Worm (Caenorhabditis elegans) whole organism, L1 larva: ENCODE results near the gene cpr-2.

ENCODE experiments used
- Y116A8C.19 ChIP-seq: sonication (generic microtip); optimal IDR thresholded peaks from 2 replicates; lab custom pipeline; 2016; ENCODE audit warnings: missing compliant biosample characterization, missing genetic modification characterization, borderline replicate concordance
- aly-2 ChIP-seq: fragments of 150-350 bp; optimal IDR thresholded peaks from 2 replicates; lab custom pipeline; 2014; ENCODE audit warnings: missing biosample characterization, missing genetic modification characterization
- blmp-1 ChIP-seq: fragments of 150-350 bp; optimal IDR thresholded peaks from 2 replicates; lab custom pipeline; 2014; ENCODE audit warnings: missing biosample characterization, missing genetic modification characterization
- ceh-63 ChIP-seq: fragments of 200-800 bp; sonication (Bioruptor generic); optimal IDR thresholded peaks from 2 replicates; lab custom pipeline; 2018; ENCODE audit warnings: mild to moderate bottlenecking, missing genetic modification characterization, missing compliant biosample characterization
- ceh-8 ChIP-seq: fragments of 200-800 bp; sonication (Bioruptor generic); optimal IDR thresholded peaks from 2 replicates; lab custom pipeline; 2018; ENCODE audit warnings: mild to moderate bottlenecking, missing genetic modification characterization, moderate library complexity, missing compliant biosample characterization
- ceh-90 ChIP-seq: sonication (generic microtip); optimal IDR thresholded peaks from 2 replicates; lab custom pipeline; 2016; ENCODE audit warnings: missing genetic modification characterization, missing compliant biosample characterization
- dpl-1 ChIP-seq, 3 experiments: fragments of 150-350 bp in 2 of 3; sonication (generic microtip) in 1 of 3; optimal IDR thresholded peaks; 2 replicates each; lab custom pipeline; 2014 to 2017; ENCODE audit warnings: missing biosample characterization in 3 of 3, missing genetic modification characterization in 3 of 3, missing genetic modification reagents in 3 of 3
- efl-3 ChIP-seq: fragments of 200-800 bp; sonication (Bioruptor generic); optimal IDR thresholded peaks from 2 replicates; lab custom pipeline; 2018; ENCODE audit warnings: mild to moderate bottlenecking, missing genetic modification characterization, missing compliant biosample characterization
- egl-27 ChIP-seq, 2 experiments: fragments of 150-350 bp in 1 of 2; sonication (generic microtip); optimal IDR thresholded peaks; 3 replicates each; lab custom pipeline; 2017 to 2018; ENCODE audit warnings: missing biosample characterization in 2 of 2, missing genetic modification characterization in 2 of 2, missing genetic modification reagents in 2 of 2
- ets-5 ChIP-seq: fragments of 200-800 bp; sonication (Bioruptor generic); IDR thresholded peaks from 2 replicates; pipeline ENCODE4 v1.3.6; 2022; ENCODE audit warnings: missing genetic modification characterization, missing compliant biosample characterization
- fkh-10 ChIP-seq: sonication (generic microtip); optimal IDR thresholded peaks from 2 replicates; lab custom pipeline; 2017; ENCODE audit warnings: missing biosample characterization, missing genetic modification reagents, missing genetic modification characterization
- fkh-4 ChIP-seq: sonication (generic microtip); optimal IDR thresholded peaks from 2 replicates; lab custom pipeline; 2016; ENCODE audit warnings: missing compliant biosample characterization, missing genetic modification characterization, borderline replicate concordance
- irx-1 ChIP-seq: sonication (generic microtip); optimal IDR thresholded peaks from 2 replicates; lab custom pipeline; 2016; ENCODE audit warnings: missing genetic modification characterization, missing compliant biosample characterization
- isw-1 ChIP-seq: fragments of 200-800 bp; sonication (Bioruptor generic); IDR thresholded peaks from 2 replicates; pipeline ENCODE4 v1.3.6; 2022; ENCODE audit warnings: missing genetic modification characterization, missing compliant biosample characterization
- jun-1 ChIP-seq: fragments of 150-350 bp; optimal IDR thresholded peaks from 2 replicates; lab custom pipeline; 2014; ENCODE audit warnings: missing biosample characterization, missing genetic modification reagents, missing genetic modification characterization
- lin-35 ChIP-seq, 2 experiments: fragments of 150-350 bp; optimal IDR thresholded peaks; 2 replicates each; lab custom pipeline; 2014; ENCODE audit warnings: missing biosample characterization in 2 of 2, missing genetic modification characterization in 2 of 2, missing genetic modification reagents in 2 of 2
- nhr-12 ChIP-seq: sonication (generic microtip); optimal IDR thresholded peaks from 2 replicates; lab custom pipeline; 2017; ENCODE audit warnings: missing biosample characterization, missing genetic modification characterization
- nhr-19 ChIP-seq: fragments of 200-800 bp; sonication (Bioruptor generic); conservative IDR thresholded peaks from 2 replicates; pipeline ENCODE4 v1.3.6; 2022; ENCODE audit warnings: missing genetic modification characterization, missing compliant biosample characterization
- nhr-47 ChIP-seq: sonication (generic microtip); optimal IDR thresholded peaks from 2 replicates; lab custom pipeline; 2016; ENCODE audit warnings: mild to moderate bottlenecking, missing genetic modification characterization, moderate library complexity, missing compliant biosample characterization
- nhr-76 ChIP-seq: sonication (generic microtip); optimal IDR thresholded peaks from 2 replicates; lab custom pipeline; 2017; ENCODE audit warnings: missing biosample characterization, missing genetic modification characterization
- nhr-90 ChIP-seq: sonication (generic microtip); optimal IDR thresholded peaks from 2 replicates; lab custom pipeline; 2016; ENCODE audit warnings: mild to moderate bottlenecking, missing genetic modification characterization, missing compliant biosample characterization; ENCODE audit not compliant: poor library complexity
- pqm-1 ChIP-seq: sonication (generic microtip); optimal IDR thresholded peaks from 3 replicates; lab custom pipeline; 2017; ENCODE audit warnings: missing biosample characterization, missing genetic modification characterization
- skn-1 ChIP-seq: fragments of 150-350 bp; optimal IDR thresholded peaks from 2 replicates; lab custom pipeline; 2014; ENCODE audit warnings: missing biosample characterization, missing genetic modification characterization
- swsn-7 ChIP-seq: sonication (generic microtip); optimal IDR thresholded peaks from 2 replicates; lab custom pipeline; 2016; ENCODE audit warnings: missing genetic modification characterization, missing compliant biosample characterization
- tlp-1 ChIP-seq: fragments of 150-350 bp; optimal IDR thresholded peaks from 2 replicates; lab custom pipeline; 2014; ENCODE audit warnings: missing biosample characterization, missing genetic modification characterization
- unc-98 ChIP-seq: fragments of 200-800 bp; sonication (Bioruptor generic); IDR thresholded peaks from 2 replicates; pipeline ENCODE4 v1.3.6; 2022; ENCODE audit warnings: missing genetic modification characterization, missing compliant biosample characterization
- zag-1 ChIP-seq: fragments of 150-350 bp; optimal IDR thresholded peaks from 2 replicates; lab custom pipeline; 2014; ENCODE audit warnings: missing biosample characterization, missing genetic modification characterization

The cpr-2 gene

DNA sequence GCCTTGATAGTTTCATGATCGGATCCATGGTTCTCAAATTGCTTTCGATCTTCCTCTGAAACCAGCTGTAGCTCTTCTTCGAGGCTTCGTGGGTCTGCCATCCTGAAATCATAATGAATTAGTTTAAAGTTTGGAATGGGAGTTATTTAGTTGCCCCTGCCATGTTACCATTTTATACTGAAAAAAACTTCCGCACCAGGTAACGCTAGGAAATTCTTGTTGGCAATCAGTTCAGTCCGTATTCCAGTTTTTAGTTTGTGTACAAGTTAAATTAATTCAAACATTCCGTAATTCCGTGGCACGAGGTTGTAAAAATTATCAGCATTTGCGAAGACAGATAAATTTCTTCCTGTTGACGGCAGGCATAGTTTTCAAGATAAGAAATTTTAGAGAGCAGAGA is 46.4 kb downstream of the cpr-2 start, which contains the start of gene Y32B12A.5:
Gene Y32B12A.5 (minus strand): TSS at position 101 of the 400 bp plus-strand sequence.
- TF ChIP-seq swsn-7 (tag; lab: Kevin White, UChicago), result no peak
- TF ChIP-seq tlp-1 (tag; lab: Kevin White, UChicago), result no peak
- TF ChIP-seq nhr-90 (tag; lab: Kevin White, UChicago), result no peak
- no peak for TF ChIP-seq Y116A8C.19 (tag; lab: Kevin White, UChicago)
- TF ChIP-seq irx-1 (tag; lab: Kevin White, UChicago), result no peak
- no peak for TF ChIP-seq zag-1
- no peak for TF ChIP-seq ceh-8 (GFP tag; lab: Kevin White, UChicago)
- no peak for TF ChIP-seq aly-2 (tag; lab: Kevin White, UChicago)
- no peak for TF ChIP-seq nhr-12 (tag; lab: Kevin White, UChicago)
- no peak for TF ChIP-seq blmp-1 (tag; lab: Kevin White, UChicago)
- TF ChIP-seq fkh-10 (GFP tag; lab: Kevin White, UChicago), result no peak
- TF ChIP-seq efl-3 (GFP tag; lab: Kevin White, UChicago), result no peak
- no peak for TF ChIP-seq nhr-76 (tag; lab: Kevin White, UChicago)
- no peak for TF ChIP-seq jun-1 (tag; lab: Kevin White, UChicago)
- TF ChIP-seq egl-27 (tag; optimal IDR thresholded peaks at IDR 0.05; lab: Kevin White, UChicago), result no peak
- TF ChIP-seq ceh-90 (tag; lab: Kevin White, UChicago), result no peak
- no peak for TF ChIP-seq pqm-1 (tag; lab: Kevin White, UChicago)
- TF ChIP-seq ceh-63 (GFP tag; lab: Kevin White, UChicago), result no peak
- no peak for TF ChIP-seq nhr-19 (GFP tag; lab: Robert Waterston, UW)
- no peak for TF ChIP-seq skn-1 (tag; lab: Kevin White, UChicago)

DNA sequence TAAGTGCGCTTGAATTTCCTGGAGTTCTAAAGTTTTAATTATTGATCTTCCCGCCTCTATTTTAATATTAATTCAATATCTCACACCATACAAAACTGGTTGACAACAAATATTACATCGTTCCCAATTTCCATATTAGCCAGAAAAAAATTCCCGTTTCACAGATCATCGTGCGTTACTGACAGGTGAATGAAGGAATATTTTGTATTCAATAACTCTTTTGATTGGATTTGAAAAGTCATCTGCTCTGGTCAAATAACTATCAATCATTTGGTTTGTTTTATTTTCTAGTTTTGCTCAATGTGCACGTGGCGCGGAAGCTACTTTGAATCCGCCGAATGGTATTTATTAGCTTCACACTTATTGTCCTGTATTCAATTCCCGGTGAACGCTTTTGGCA is 50.2 kb downstream of the cpr-2 start, which contains the start of gene srh-139:
Gene srh-139 (plus strand): TSS at position 301 of the 400 bp plus-strand sequence.
- TF ChIP-seq unc-98 (GFP tag; lab: Robert Waterston, UW) (no peak), lin-35 (GFP tag; optimal IDR thresholded peaks at IDR 0.05; lab: Kevin White, UChicago) (no peak), ets-5 (no peak), fkh-4 (tag; lab: Kevin White, UChicago) (no peak), nhr-47 (tag; lab: Kevin White, UChicago) (no peak), isw-1 (GFP tag; lab: Robert Waterston, UW) (no peak), tlp-1 (tag; lab: Kevin White, UChicago) (no peak)

DNA sequence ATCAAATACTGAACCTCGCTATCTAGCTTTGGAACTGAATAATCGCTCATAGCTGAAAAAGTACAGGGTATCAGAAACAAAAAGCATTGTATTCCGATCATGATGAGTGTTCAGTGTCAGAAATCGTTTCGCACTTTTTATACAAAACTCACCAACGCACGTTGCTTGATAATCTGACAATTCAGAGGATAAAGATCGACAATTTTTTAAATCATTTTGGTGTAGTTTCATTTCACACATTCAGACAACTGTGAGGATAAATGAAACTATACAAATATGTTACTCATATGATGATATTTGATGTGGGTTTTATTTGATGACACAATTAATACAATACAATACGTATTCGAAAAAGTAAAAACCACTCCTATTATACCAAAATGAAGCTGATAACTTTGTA is 50.9 kb downstream of the cpr-2 start, which contains the start of gene F57E7.2:
Gene F57E7.2 (minus strand): TSS at position 101 of the 400 bp plus-strand sequence.
- TF ChIP-seq nhr-12 (tag; lab: Kevin White, UChicago), result no peak
- TF ChIP-seq dpl-1 (GFP tag; optimal IDR thresholded peaks at IDR 0.05; lab: Kevin White, UChicago), result no peak
